Worm (Caenorhabditis elegans) whole organism, midembryonic: ENCODE data around the gene lgc-49.

ENCODE experiments used
- T22C8.4 ChIP-seq: fragments of 200-800 bp; sonication (Bioruptor generic); IDR thresholded peaks from 2 replicates; pipeline ENCODE4 v1.3.6; 2022; ENCODE audit warnings: missing genetic modification characterization, missing compliant biosample characterization
- klf-2 ChIP-seq: fragments of 200-800 bp; sonication (Bioruptor generic); conservative IDR thresholded peaks from 2 replicates; pipeline ENCODE4 v1.3.6; 2022; ENCODE audit warnings: missing genetic modification reagents, missing genetic modification characterization, missing compliant biosample characterization
- med-1 ChIP-seq: sonication (generic microtip); optimal IDR thresholded peaks from 2 replicates; lab custom pipeline; 2017; ENCODE audit warnings: missing genetic modification characterization, mild to moderate bottlenecking, missing compliant biosample characterization, antibody characterized with exemption, missing genetic modification reagents; ENCODE audit not compliant: insufficient read depth

ce11 chrV:11190983-11191382 is at the start of gene lgc-49:
- TF ChIP-seq klf-2 (GFP tag; lab: Robert Waterston, UW) (no peak), T22C8.4 (GFP tag; lab: Robert Waterston, UW) (no peak), med-1 (no peak)
